Fruit fly (Drosophila melanogaster): ENCODE data around the gene Hyls1.

Hyls1 gene

dm6 chr2L:16350160-16350633 lies 2.2 kb downstream of the Hyls1 start (continued):
- TF ChIP-seq CG31224 (GFP tag; IDR thresholded peaks at IDR 0.05) (peak; percentile 70), Drgx (GFP tag; IDR thresholded peaks at IDR 0.05) (peak; percentile 67; the same call in 1 of the 2 replicates), CG11695 (GFP tag; IDR thresholded peaks at IDR 0.05) (peak; percentile 55; the same call in 1 of the 3 replicates), Spps (tag; optimal IDR thresholded peaks at IDR 0.05) (no peak), dati (GFP tag; IDR thresholded peaks at IDR 0.05) (no peak), CG33213 (GFP tag; optimal IDR thresholded peaks at IDR 0.05) (peak; percentile 38), zen2 (GFP tag; IDR thresholded peaks at IDR 0.05; ENCODE audit: partially characterized antibody) (0 out of 3 replicates have a peak, but pooled peaks have one; percentile 59), Dll (GFP tag; IDR thresholded peaks at IDR 0.05; ENCODE audit: partially characterized antibody) (peak; percentile 70; the same call in 3 of the 4 replicates), Optix (GFP tag; IDR thresholded peaks at IDR 0.05) (peak; percentile 74), CG7372 (GFP tag; IDR thresholded peaks at IDR 0.05) (peak; percentile 47; the same call in 1 of the 2 replicates), HLH4C (GFP tag; IDR thresholded peaks at IDR 0.05; ENCODE audit: partially characterized antibody) (peak; percentile 50; the same call in 2 of the 3 replicates), Rfx (GFP tag; IDR thresholded peaks at IDR 0.05) (peak; percentile 86), dmrt99B (tag; optimal IDR thresholded peaks at IDR 0.05) (no peak), twi (tag; optimal IDR thresholded peaks at IDR 0.05) (no peak), CG11247 (GFP tag; IDR thresholded peaks at IDR 0.05) (peak; percentile 71), Gsc (GFP tag; IDR thresholded peaks at IDR 0.05) (0 out of 2 replicates have a peak, but pooled peaks have one; percentile 20), gem (tag; optimal IDR thresholded peaks at IDR 0.05) (peak; percentile 83), Oaz (GFP tag; IDR thresholded peaks at IDR 0.05) (peak; percentile 32; the same call in 1 of the 2 replicates), Adf1 (GFP tag; IDR thresholded peaks at IDR 0.05) (peak; percentile 35; the same call in 1 of the 2 replicates), fu2 (GFP tag; optimal IDR thresholded peaks at IDR 0.05) (peak; percentile 47), tll (GFP tag; optimal IDR thresholded peaks at IDR 0.05) (no peak), CG9797 (GFP tag; optimal IDR thresholded peaks at IDR 0.05) (no peak), H15 (GFP tag; IDR thresholded peaks at IDR 0.05) (peak; percentile 74), CG31388 (GFP tag; optimal IDR thresholded peaks at IDR 0.05) (no peak), D19A (tag; optimal IDR thresholded peaks at IDR 0.05) (no peak), CG14014 (GFP tag; IDR thresholded peaks at IDR 0.05) (peak; percentile 84), ab (GFP tag; optimal IDR thresholded peaks at IDR 0.05) (peak; percentile 46), CG8924 (tag; optimal IDR thresholded peaks at IDR 0.05) (peak; percentile 71), Sry-δ (GFP tag; optimal IDR thresholded peaks at IDR 0.05) (peak; percentile 87), prd (optimal IDR thresholded peaks at IDR 0.05) (no peak), prd (GFP tag; IDR thresholded peaks at IDR 0.05) (peak; percentile 81), repo (GFP tag; optimal IDR thresholded peaks at IDR 0.05) (no peak), chif (GFP tag; optimal IDR thresholded peaks at IDR 0.05) (peak; percentile 76 to 83), CG32532 (GFP tag; IDR thresholded peaks at IDR 0.05) (peak; percentile 74), CG11398 (GFP tag; optimal IDR thresholded peaks at IDR 0.05) (peak; percentile 14), kah (GFP tag; optimal IDR thresholded peaks at IDR 0.05) (peak; percentile 39), tx (GFP tag; optimal IDR thresholded peaks at IDR 0.05) (peak; percentile 57), CG17568 (GFP tag; optimal IDR thresholded peaks at IDR 0.05) (no peak), Oli (tag; optimal IDR thresholded peaks at IDR 0.05) (peak; percentile 68), CG6854 (GFP tag; optimal IDR thresholded peaks at IDR 0.05) (peak; percentile 41), CG16815 (GFP tag; optimal IDR thresholded peaks at IDR 0.05) (peak; percentile 54), CG8290 (GFP tag; optimal IDR thresholded peaks at IDR 0.05) (peak; percentile 28), CG8290 (tag; optimal IDR thresholded peaks at IDR 0.05) (peak in 1 of 2 experiments; percentile 8), Fer1 (GFP tag; optimal IDR thresholded peaks at IDR 0.05) (peak; percentile 65), ci (GFP tag; IDR thresholded peaks at IDR 0.05) (peak; percentile 75), CG2875 (GFP tag; optimal IDR thresholded peaks at IDR 0.05) (no peak), CG13775 (GFP tag; optimal IDR thresholded peaks at IDR 0.05) (peak; percentile 80), CG34376 (GFP tag; optimal IDR thresholded peaks at IDR 0.05) (no peak), CG10366 (GFP tag; IDR thresholded peaks at IDR 0.05) (peak; percentile 72), CG16863 (GFP tag; optimal IDR thresholded peaks at IDR 0.05) (peak; percentile 41), sna (GFP tag; IDR thresholded peaks at IDR 0.05; ENCODE audit: partially characterized antibody) (peak; percentile 51; the same call in 1 of the 2 replicates)
